Fruit fly (Drosophila melanogaster) whole organism, wandering third instar larva: ENCODE results near the gene CG31673.
A peak's percentile ranks its signal among the peaks of the same experiment; 100 is the strongest.

Experiments used
- Abd-B ChIP-seq: fragments of >200 bp; optimal IDR thresholded peaks from 2 replicates; lab custom pipeline; 2017; ENCODE audit warnings: missing biosample characterization, missing genetic modification characterization
- CG32264 ChIP-seq: fragments of 200-800 bp; sonication (Bioruptor generic); optimal IDR thresholded peaks from 2 replicates; lab custom pipeline; 2016; ENCODE audit warnings: missing biosample characterization, missing genetic modification characterization
- CrebA ChIP-seq: fragments of 200-800 bp; sonication (Bioruptor generic); optimal IDR thresholded peaks from 2 replicates; lab custom pipeline; 2016; ENCODE audit warnings: missing biosample characterization, mild to moderate bottlenecking, missing genetic modification characterization, borderline replicate concordance
- Dif ChIP-seq: fragments of 200-275, 200-300 bp; sonication (Bioruptor generic); optimal IDR thresholded peaks from 2 replicates; lab custom pipeline; 2018; ENCODE audit warnings: missing biosample characterization, missing genetic modification characterization; ENCODE audit not compliant: partially characterized antibody
- GATAd ChIP-seq: sonication (Bioruptor generic); optimal IDR thresholded peaks from 2 replicates; lab custom pipeline; 2016; ENCODE audit warnings: missing biosample characterization, missing genetic modification characterization
- Hnf4 ChIP-seq: fragments of 200-800 bp; sonication (Bioruptor generic); optimal IDR thresholded peaks from 2 replicates; lab custom pipeline; 2016; ENCODE audit warnings: missing biosample characterization, mild to moderate bottlenecking, missing genetic modification characterization
- Hr78 ChIP-seq: fragments of >200 bp; optimal IDR thresholded peaks from 2 replicates; lab custom pipeline; 2017; ENCODE audit warnings: missing biosample characterization, missing genetic modification characterization
- Hr83 ChIP-seq: fragments of 200-300 bp; sonication (Bioruptor generic); optimal IDR thresholded peaks from 2 replicates; lab custom pipeline; 2016; ENCODE audit warnings: missing biosample characterization, mild to moderate bottlenecking, missing genetic modification characterization, moderate library complexity; ENCODE audit not compliant: poor library complexity, severe bottlenecking
- Jra ChIP-seq: sonication (Bioruptor generic); optimal IDR thresholded peaks from 2 replicates; lab custom pipeline; 2016; ENCODE audit warnings: missing biosample characterization, missing genetic modification characterization
- Mio ChIP-seq: sonication (Bioruptor generic); optimal IDR thresholded peaks from 2 replicates; lab custom pipeline; 2016; ENCODE audit warnings: missing biosample characterization, missing genetic modification characterization
- Myc ChIP-seq: fragments of >200 bp; optimal IDR thresholded peaks from 2 replicates; lab custom pipeline; 2017
- OdsH ChIP-seq: fragments of 200-800 bp; sonication (Bioruptor generic); optimal IDR thresholded peaks from 2 replicates; lab custom pipeline; 2016; ENCODE audit warnings: missing biosample characterization, mild to moderate bottlenecking, missing genetic modification characterization
- Rel ChIP-seq, 2 experiments: fragments of 200-800 bp; sonication (Bioruptor generic) in 1 of 2; optimal IDR thresholded peaks; 2 replicates in 1 of 2; 3 replicates in 1 of 2; lab custom pipeline; 2016 to 2019; ENCODE audit warnings: mild to moderate bottlenecking in 2 of 2, missing biosample characterization in 2 of 2, missing genetic modification characterization in 2 of 2, moderate library complexity in 1 of 2
- Sp1 ChIP-seq: fragments of 200-800 bp; sonication (Bioruptor generic); optimal IDR thresholded peaks from 3 replicates; lab custom pipeline; 2019; ENCODE audit warnings: missing biosample characterization, mild to moderate bottlenecking, missing genetic modification characterization, moderate library complexity
- Vsx2 ChIP-seq: fragments of 200-300, 225-300 bp; sonication (Bioruptor generic); optimal IDR thresholded peaks from 2 replicates; lab custom pipeline; 2018; ENCODE audit warnings: missing biosample characterization, missing genetic modification characterization; ENCODE audit not compliant: partially characterized antibody
- br ChIP-seq: fragments of 200-800 bp; sonication (Bioruptor generic); optimal IDR thresholded peaks from 2 replicates; lab custom pipeline; 2016; ENCODE audit warnings: missing biosample characterization, missing genetic modification characterization
- dl ChIP-seq, 2 experiments: fragments of 175-275, 200-275 bp in 1 of 2; fragments of 200-275 bp in 1 of 2; sonication (Bioruptor generic); optimal IDR thresholded peaks; lab custom pipeline; 2018; ENCODE audit warnings: mild to moderate bottlenecking in 2 of 2, missing biosample characterization in 2 of 2, missing genetic modification characterization in 2 of 2, moderate library complexity in 2 of 2; ENCODE audit not compliant: partially characterized antibody in 2 of 2, insufficient read depth in 1 of 2
- foxo ChIP-seq, 2 experiments: fragments of 200-800 bp; sonication (Bioruptor generic); optimal IDR thresholded peaks; 2 replicates in 1 of 2; 3 replicates in 1 of 2; lab custom pipeline; 2016 to 2017; ENCODE audit warnings: missing biosample characterization in 2 of 2, missing genetic modification characterization in 2 of 2
- fru ChIP-seq: fragments of 200-800 bp; sonication (Bioruptor generic); optimal IDR thresholded peaks from 3 replicates; lab custom pipeline; 2016; ENCODE audit warnings: missing biosample characterization, mild to moderate bottlenecking, missing genetic modification characterization
- h ChIP-seq: fragments of 200-800 bp; sonication (Bioruptor generic); optimal IDR thresholded peaks from 3 replicates; lab custom pipeline; 2016; ENCODE audit warnings: missing biosample characterization, mild to moderate bottlenecking, missing genetic modification characterization
- jim ChIP-seq: fragments of 175-275, 200-325 bp; sonication (Bioruptor generic); optimal IDR thresholded peaks from 2 replicates; lab custom pipeline; 2016; ENCODE audit warnings: missing biosample characterization, mild to moderate bottlenecking, missing genetic modification characterization
- lola ChIP-seq: fragments of >200 bp; optimal IDR thresholded peaks from 2 replicates; lab custom pipeline; 2017; ENCODE audit warnings: missing biosample characterization, missing genetic modification characterization
- pan ChIP-seq: fragments of >200 bp; optimal IDR thresholded peaks from 2 replicates; lab custom pipeline; 2017
- psq ChIP-seq: fragments of 200-800 bp; sonication (Bioruptor generic); optimal IDR thresholded peaks from 3 replicates; lab custom pipeline; 2017; ENCODE audit warnings: missing biosample characterization, mild to moderate bottlenecking, missing genetic modification characterization, moderate library complexity
- rgr ChIP-seq: fragments of 200-800 bp; sonication (Bioruptor generic); optimal IDR thresholded peaks from 3 replicates; lab custom pipeline; 2016; ENCODE audit warnings: missing biosample characterization, mild to moderate bottlenecking, missing genetic modification characterization
- sage ChIP-seq: fragments of 200-800 bp; sonication (Bioruptor generic); optimal IDR thresholded peaks from 2 replicates; lab custom pipeline; 2016; ENCODE audit warnings: missing biosample characterization, mild to moderate bottlenecking, missing genetic modification characterization
- sv ChIP-seq: fragments of 200-800 bp; sonication (Bioruptor generic); optimal IDR thresholded peaks from 3 replicates; lab custom pipeline; 2016; ENCODE audit warnings: missing biosample characterization, missing genetic modification characterization
- woc ChIP-seq: sonication (Bioruptor generic); optimal IDR thresholded peaks from 2 replicates; lab custom pipeline; 2016; ENCODE audit warnings: missing biosample characterization, mild to moderate bottlenecking, missing genetic modification characterization

The CG31673 gene

dm6 chr2L:20788050-20788449, 41.4 kb upstream of the CG31673 start:
- no peak for TF ChIP-seq Dif
- no peak for TF ChIP-seq dl (GFP tag; optimal IDR thresholded peaks at IDR 0.05; lab: Kevin White, UChicago; ENCODE audit: insufficient read depth in 1 of 2, partially characterized antibody in 2 of 2)
- no peak for TF ChIP-seq Jra (GFP tag; lab: Kevin White, UChicago)
- TF ChIP-seq fru (GFP tag; lab: Kevin White, UChicago): no peak
- TF ChIP-seq woc (GFP tag; lab: Kevin White, UChicago): no peak
- no peak for TF ChIP-seq sv (GFP tag; lab: Kevin White, UChicago)
- no peak for TF ChIP-seq rgr
- no peak for TF ChIP-seq Hr83
- TF ChIP-seq pan (lab: Kevin White, UChicago): no peak
- no peak for TF ChIP-seq Myc (lab: Kevin White, UChicago)
- TF ChIP-seq Vsx2 (GFP tag; lab: Kevin White, UChicago): no peak
- no peak for TF ChIP-seq lola (GFP tag; lab: Kevin White, UChicago)
- TF ChIP-seq GATAd (GFP tag; lab: Kevin White, UChicago): no peak
- no peak for TF ChIP-seq CrebA (GFP tag; lab: Kevin White, UChicago)
- TF ChIP-seq Sp1 (GFP tag; lab: Kevin White, UChicago): no peak
- TF ChIP-seq foxo (GFP tag; optimal IDR thresholded peaks at IDR 0.05; lab: Kevin White, UChicago): no peak
- TF ChIP-seq Hr78 (GFP tag; lab: Kevin White, UChicago): no peak
- no peak for TF ChIP-seq Abd-B (GFP tag; lab: Kevin White, UChicago)
- TF ChIP-seq Rel (GFP tag; optimal IDR thresholded peaks at IDR 0.05; lab: Kevin White, UChicago): no peak
- TF ChIP-seq Rel (tag; optimal IDR thresholded peaks at IDR 0.05; lab: Kevin White, UChicago): no peak

dm6 chr2L:20792521-20792920, 36.9 kb upstream of the CG31673 start:
- TF ChIP-seq jim: no peak
- TF ChIP-seq Mio: no peak
- TF ChIP-seq Dif: no peak
- TF ChIP-seq sage (GFP tag; lab: Kevin White, UChicago): no peak

- no peak for TF ChIP-seq OdsH
- TF ChIP-seq pan (lab: Kevin White, UChicago): no peak
- no peak for TF ChIP-seq sage (GFP tag; lab: Kevin White, UChicago)
- TF ChIP-seq, all 38 proteins: peak for 0
Observed at dm6 chr2L:20792988-20793544, 36.3 kb upstream of the CG31673 start.

- peak in 1 of 2 experiments; percentile 26 for TF ChIP-seq dl (GFP tag; optimal IDR thresholded peaks at IDR 0.05; lab: Kevin White, UChicago; ENCODE audit: insufficient read depth in 1 of 2, partially characterized antibody in 2 of 2)
- peak; percentile 74 for TF ChIP-seq Dif
- TF ChIP-seq OdsH: no peak
- no peak for TF ChIP-seq Myc (lab: Kevin White, UChicago)
- TF ChIP-seq psq: peak; percentile 8
- peak; percentile 53 for TF ChIP-seq Hnf4
- no peak for TF ChIP-seq CG32264
- peak; percentile 76 for TF ChIP-seq Jra (GFP tag; lab: Kevin White, UChicago)
- peak; percentile 56 for TF ChIP-seq jim
- peak; percentile 2 for TF ChIP-seq Rel (GFP tag; optimal IDR thresholded peaks at IDR 0.05; lab: Kevin White, UChicago)
- peak; percentile 20 for TF ChIP-seq Rel (tag; optimal IDR thresholded peaks at IDR 0.05; lab: Kevin White, UChicago)
- no peak for TF ChIP-seq foxo (GFP tag; optimal IDR thresholded peaks at IDR 0.05; lab: Kevin White, UChicago)
- no peak for TF ChIP-seq woc (GFP tag; lab: Kevin White, UChicago)
- peak; percentile 38 for TF ChIP-seq br (GFP tag; lab: Kevin White, UChicago)
- TF ChIP-seq Sp1 (GFP tag; lab: Kevin White, UChicago): peak; percentile 20
- TF ChIP-seq Hr83: peak; percentile 91
- TF ChIP-seq pan (lab: Kevin White, UChicago): no peak
- TF ChIP-seq h (GFP tag; lab: Kevin White, UChicago): peak; percentile 7
- peak; percentile 63 for TF ChIP-seq fru (GFP tag; lab: Kevin White, UChicago)
Observed at dm6 chr2L:20793881-20794280, 35.5 kb upstream of the CG31673 start.

dm6 chr2L:20794656-20795055, 34.8 kb upstream of the CG31673 start:
- TF ChIP-seq Hnf4 (no peak), h (GFP tag; lab: Kevin White, UChicago) (no peak), CG32264 (no peak), Dif (no peak), Jra (GFP tag; lab: Kevin White, UChicago) (no peak), lola (GFP tag; lab: Kevin White, UChicago) (no peak)
